Fruit fly (Drosophila melanogaster) whole organism, embryonic: Measurements from ENCODE around the gene CG8668.

Source experiments
- Abd-B ChIP-seq: fragments of 200-800 bp; sonication (Bioruptor generic); optimal IDR thresholded peaks from 2 replicates; lab custom pipeline; 2018; ENCODE audit warnings: missing biosample characterization, mild to moderate bottlenecking, missing genetic modification characterization, moderate library complexity
- Atf-2 ChIP-seq: fragments of 200-800 bp; sonication (Bioruptor generic); optimal IDR thresholded peaks from 2 replicates; lab custom pipeline; 2016; ENCODE audit warnings: missing biosample characterization, missing genetic modification characterization
- Atf3 ChIP-seq: fragments of 200-800 bp; sonication (Bioruptor generic); optimal IDR thresholded peaks from 3 replicates; lab custom pipeline; 2016; ENCODE audit warnings: missing biosample characterization, missing genetic modification characterization
- CG10366 ChIP-seq: fragments of 200-800 bp; sonication (Bioruptor generic); IDR thresholded peaks from 2 replicates; pipeline ENCODE4 v1.3.6; 2022; ENCODE audit warnings: missing biosample characterization, missing genetic modification characterization
- CG12391 ChIP-seq: fragments of 200-800 bp; sonication (Bioruptor generic); optimal IDR thresholded peaks from 3 replicates; lab custom pipeline; 2018; ENCODE audit warnings: missing biosample characterization, mild to moderate bottlenecking, missing genetic modification characterization, moderate library complexity
- CG12744 ChIP-seq: fragments of 200-800 bp; sonication (Bioruptor generic); optimal IDR thresholded peaks from 2 replicates; lab custom pipeline; 2016; ENCODE audit warnings: missing biosample characterization, missing genetic modification characterization
- CG13894 ChIP-seq: fragments of 200-800 bp; sonication (Bioruptor generic); optimal IDR thresholded peaks from 3 replicates; lab custom pipeline; 2018; ENCODE audit warnings: missing biosample characterization, mild to moderate bottlenecking, missing genetic modification characterization, moderate library complexity
- CG17328 ChIP-seq: fragments of 200-800 bp; sonication (Bioruptor generic); IDR thresholded peaks from 2 replicates; pipeline ENCODE4 v1.3.6; 2022; ENCODE audit warnings: missing biosample characterization, missing genetic modification characterization
- CG17361 ChIP-seq: fragments of 200-800 bp; sonication (Bioruptor generic); IDR thresholded peaks from 3 replicates; pipeline ENCODE4 v1.3.6; 2022; ENCODE audit warnings: missing biosample characterization, missing genetic modification characterization
- CG17612 ChIP-seq: fragments of 200-800 bp; sonication (Bioruptor generic); IDR thresholded peaks from 2 replicates; pipeline ENCODE4 v1.3.6; 2022; ENCODE audit warnings: missing biosample characterization, missing genetic modification characterization
- CG2199 ChIP-seq: fragments of 200-800 bp; sonication (Bioruptor generic); IDR thresholded peaks from 3 replicates; pipeline ENCODE4 v1.3.6; 2022; ENCODE audit warnings: missing biosample characterization, missing genetic modification characterization
- CG2202 ChIP-seq: fragments of 200-800 bp; sonication (Bioruptor generic); optimal IDR thresholded peaks from 2 replicates; lab custom pipeline; 2018; ENCODE audit warnings: missing biosample characterization, mild to moderate bottlenecking, missing genetic modification characterization
- CG30020 ChIP-seq: fragments of 200-800 bp; optimal IDR thresholded peaks from 2 replicates; lab custom pipeline; 2019; ENCODE audit warnings: missing biosample characterization, mild to moderate bottlenecking, missing genetic modification characterization, moderate library complexity
- CG34224 ChIP-seq: fragments of 200-800 bp; sonication (Bioruptor generic); IDR thresholded peaks from 3 replicates; pipeline ENCODE4 v1.3.6; 2022; ENCODE audit warnings: missing biosample characterization, missing genetic modification characterization; ENCODE audit not compliant: partially characterized antibody
- CG4282 ChIP-seq: fragments of 200-800 bp; sonication (Bioruptor generic); optimal IDR thresholded peaks from 2 replicates; lab custom pipeline; 2016; ENCODE audit warnings: missing biosample characterization, missing genetic modification characterization
- CG4360 ChIP-seq: fragments of 200-800 bp; sonication (Bioruptor generic); IDR thresholded peaks from 2 replicates; pipeline ENCODE4 v1.3.6; 2022; ENCODE audit warnings: missing biosample characterization, missing genetic modification characterization
- CG6254 ChIP-seq: fragments of 200-800 bp; sonication (Bioruptor generic); optimal IDR thresholded peaks from 3 replicates; lab custom pipeline; 2017; ENCODE audit warnings: mild to moderate bottlenecking, missing biosample characterization, missing genetic modification reagents, missing genetic modification characterization
- CG6272 ChIP-seq: fragments of 200-800 bp; sonication (Bioruptor generic); IDR thresholded peaks from 2 replicates; pipeline ENCODE4 v1.3.6; 2022; ENCODE audit warnings: missing biosample characterization, missing genetic modification characterization
- CG6689 ChIP-seq: fragments of 200-800 bp; sonication (Bioruptor generic); IDR thresholded peaks from 2 replicates; pipeline ENCODE4 v1.3.6; 2022; ENCODE audit warnings: missing biosample characterization, missing genetic modification characterization
- CG7987 ChIP-seq: fragments of 200-800 bp; sonication (Bioruptor generic); optimal IDR thresholded peaks from 2 replicates; lab custom pipeline; 2018; ENCODE audit warnings: missing biosample characterization, mild to moderate bottlenecking, missing genetic modification characterization, moderate library complexity
- CG8359 ChIP-seq: fragments of 200-800 bp; sonication (Bioruptor generic); optimal IDR thresholded peaks from 2 replicates; lab custom pipeline; 2017; ENCODE audit warnings: missing biosample characterization, mild to moderate bottlenecking, missing genetic modification characterization, borderline replicate concordance
- CG9876 ChIP-seq: fragments of 200-800 bp; sonication (Bioruptor generic); optimal IDR thresholded peaks from 2 replicates; lab custom pipeline; 2016; ENCODE audit warnings: missing biosample characterization, missing genetic modification characterization
- CG9932 ChIP-seq: fragments of 200-800 bp; sonication (Bioruptor generic); IDR thresholded peaks from 2 replicates; pipeline ENCODE4 v1.3.6; 2022; ENCODE audit warnings: missing biosample characterization, missing genetic modification characterization
- Deaf1 ChIP-seq: fragments of 200-800 bp; optimal IDR thresholded peaks from 3 replicates; lab custom pipeline; 2019; ENCODE audit warnings: missing biosample characterization, mild to moderate bottlenecking, missing genetic modification characterization, moderate library complexity
- E2f1 ChIP-seq: fragments of 200-800 bp; sonication (Bioruptor generic); IDR thresholded peaks from 2 replicates; pipeline ENCODE4 v1.3.6; 2022; ENCODE audit warnings: missing biosample characterization, missing genetic modification characterization
- Hr51 ChIP-seq, 2 experiments: fragments of 200-800 bp; sonication (Bioruptor generic); optimal IDR thresholded peaks; 2 replicates in 1 of 2; 3 replicates in 1 of 2; lab custom pipeline; 2016 to 2018; ENCODE audit warnings: missing biosample characterization in 2 of 2, missing genetic modification characterization in 2 of 2, mild to moderate bottlenecking in 1 of 2, moderate library complexity in 1 of 2
- MBD-R2 ChIP-seq: fragments of 200-800 bp; sonication (Bioruptor generic); IDR thresholded peaks from 2 replicates; pipeline ENCODE4 v1.3.6; 2022; ENCODE audit warnings: missing biosample characterization, missing genetic modification characterization
- Med ChIP-seq: fragments of 200-800 bp; sonication (Bioruptor generic); peaks from one replicate; lab custom pipeline; 2016; ENCODE audit warnings: missing biosample characterization, missing genetic modification characterization, mild to moderate bottlenecking, inconsistent platforms, moderate library complexity
- Meics ChIP-seq: fragments of 200-800 bp; sonication (Bioruptor generic); optimal IDR thresholded peaks from 2 replicates; lab custom pipeline; 2017; ENCODE audit warnings: missing biosample characterization, mild to moderate bottlenecking, missing genetic modification characterization
- Mrtf ChIP-seq: fragments of 200-800 bp; sonication (Bioruptor generic); IDR thresholded peaks from 3 replicates; pipeline ENCODE4 v1.3.6; 2022; ENCODE audit warnings: missing biosample characterization, missing genetic modification characterization
- Neu2 ChIP-seq: fragments of 200-800 bp; sonication (Bioruptor generic); optimal IDR thresholded peaks from 3 replicates; lab custom pipeline; 2016; ENCODE audit warnings: missing biosample characterization, missing genetic modification characterization, borderline replicate concordance
- Nf-YA ChIP-seq: fragments of 200-800 bp; sonication (Bioruptor generic); IDR thresholded peaks from 2 replicates; pipeline ENCODE4 v1.3.6; 2022; ENCODE audit warnings: missing biosample characterization, missing genetic modification characterization
- Nf-YB ChIP-seq: fragments of 200-800 bp; sonication (Bioruptor generic); optimal IDR thresholded peaks from 3 replicates; lab custom pipeline; 2019; ENCODE audit warnings: missing biosample characterization, mild to moderate bottlenecking, missing genetic modification characterization, moderate library complexity
- Opbp ChIP-seq: fragments of 200-800 bp; sonication (Bioruptor generic); IDR thresholded peaks from 3 replicates; pipeline ENCODE4 v1.3.6; 2022; ENCODE audit warnings: missing biosample characterization, missing genetic modification characterization; ENCODE audit not compliant: partially characterized antibody
- abd-A ChIP-seq: fragments of 200-800 bp; sonication (Bioruptor generic); optimal IDR thresholded peaks from 3 replicates; lab custom pipeline; 2019; ENCODE audit warnings: missing biosample characterization, mild to moderate bottlenecking, missing genetic modification characterization, moderate library complexity
- ac ChIP-seq: fragments of 200-800 bp; sonication (Bioruptor generic); optimal IDR thresholded peaks from 3 replicates; lab custom pipeline; 2017; ENCODE audit warnings: missing biosample characterization, mild to moderate bottlenecking, missing genetic modification characterization
- cg ChIP-seq: fragments of 200-800 bp; sonication (Bioruptor generic); optimal IDR thresholded peaks from 3 replicates; lab custom pipeline; 2019; ENCODE audit warnings: missing biosample characterization, mild to moderate bottlenecking, missing genetic modification characterization, moderate library complexity
- chif ChIP-seq, 2 experiments: fragments of 200-800 bp; sonication (Bioruptor generic); optimal IDR thresholded peaks; 3 replicates each; lab custom pipeline; 2016; ENCODE audit warnings: missing biosample characterization in 2 of 2, missing genetic modification characterization in 2 of 2
- chm ChIP-seq: fragments of 200-800 bp; sonication (Bioruptor generic); IDR thresholded peaks from 2 replicates; pipeline ENCODE4 v1.3.6; 2022; ENCODE audit warnings: missing biosample characterization, missing genetic modification characterization
- dan ChIP-seq: fragments of 200-800 bp; sonication (Bioruptor generic); IDR thresholded peaks from 2 replicates; pipeline ENCODE4 v1.3.6; 2022; ENCODE audit warnings: missing biosample characterization, missing genetic modification characterization
- gcm2 ChIP-seq: fragments of 200-800 bp; sonication (Bioruptor generic); optimal IDR thresholded peaks from 2 replicates; lab custom pipeline; 2016; ENCODE audit warnings: missing biosample characterization, missing genetic modification characterization
- kay ChIP-seq: fragments of 200-800 bp; sonication (Bioruptor generic); optimal IDR thresholded peaks from 2 replicates; lab custom pipeline; 2016; ENCODE audit warnings: missing biosample characterization, missing genetic modification characterization
- pita ChIP-seq: fragments of 200-800 bp; sonication (Bioruptor generic); optimal IDR thresholded peaks from 2 replicates; lab custom pipeline; 2017; ENCODE audit warnings: missing biosample characterization, mild to moderate bottlenecking, missing genetic modification characterization
- sob ChIP-seq: fragments of 200-800 bp; sonication (Bioruptor generic); IDR thresholded peaks from 2 replicates; pipeline ENCODE4 v1.3.6; 2022; ENCODE audit warnings: missing biosample characterization, missing genetic modification characterization
- stwl ChIP-seq: fragments of 200-800 bp; sonication (Bioruptor generic); optimal IDR thresholded peaks from 3 replicates; lab custom pipeline; 2018; ENCODE audit warnings: missing biosample characterization, mild to moderate bottlenecking, missing genetic modification characterization, moderate library complexity

CG8668 gene

dm6 chr2L:8084349-8085203, 42.2 kb upstream of the CG8668 start (continued):
- no peak for TF ChIP-seq CG10366 (GFP tag; lab: Robert Waterston, UW)
- 0 out of 3 replicates have a peak, but pooled peaks have one; percentile 47 for TF ChIP-seq CG2199 (GFP tag; lab: Robert Waterston, UW)
- TF ChIP-seq Med, result peak; percentile 68
- TF ChIP-seq CG4282 (GFP tag; lab: Kevin White, UChicago), result peak; percentile 49
- TF ChIP-seq CG8359 (GFP tag; lab: Kevin White, UChicago), result no peak
- peak; percentile 47 for TF ChIP-seq Atf3 (GFP tag; lab: Kevin White, UChicago)

dm6 chr2L:8085466-8086164, 41.2 kb upstream of the CG8668 start:
- no peak for TF ChIP-seq Abd-B (GFP tag; lab: Kevin White, UChicago)
- no peak for TF ChIP-seq Hr51 (GFP tag; optimal IDR thresholded peaks at IDR 0.05; lab: Kevin White, UChicago)
- TF ChIP-seq Meics (GFP tag; lab: Kevin White, UChicago), result no peak
- TF ChIP-seq E2f1, result no peak
- TF ChIP-seq Mrtf, result no peak
- 0 out of 3 replicates have a peak, but pooled peaks have one; percentile 18 for TF ChIP-seq Opbp (GFP tag; lab: Robert Waterston, UW)
- TF ChIP-seq CG13894 (tag; lab: Kevin White, UChicago), result peak; percentile 9
- TF ChIP-seq CG34224 (GFP tag; lab: Robert Waterston, UW), result 0 out of 3 replicates have a peak, but pooled peaks have one; percentile 14
- TF ChIP-seq MBD-R2 (GFP tag; lab: Robert Waterston, UW), result peak; percentile 24; the same call in 1 of the 2 replicates
- TF ChIP-seq kay (GFP tag; lab: Kevin White, UChicago), result peak; percentile 15
- no peak for TF ChIP-seq gcm2 (GFP tag; lab: Kevin White, UChicago)
- no peak for TF ChIP-seq CG6689 (GFP tag; lab: Robert Waterston, UW)
- peak; percentile 32 for TF ChIP-seq stwl
- TF ChIP-seq CG6272, result no peak
- no peak for TF ChIP-seq Deaf1
- no peak for TF ChIP-seq Neu2 (GFP tag; lab: Kevin White, UChicago)
- no peak for TF ChIP-seq CG2202 (tag; lab: Kevin White, UChicago)
- peak; percentile 54 for TF ChIP-seq cg (GFP tag; lab: Kevin White, UChicago)
- TF ChIP-seq CG4360, result no peak
- peak; percentile 33; the same call in 1 of the 2 replicates for TF ChIP-seq sob (GFP tag; lab: Robert Waterston, UW)
- no peak for TF ChIP-seq CG12391 (tag; lab: Kevin White, UChicago)
- no peak for TF ChIP-seq dan (GFP tag; lab: Robert Waterston, UW)
- TF ChIP-seq Nf-YB (GFP tag; lab: Kevin White, UChicago), result no peak
- TF ChIP-seq CG17612 (GFP tag; lab: Robert Waterston, UW), result no peak
- peak; percentile 46 for TF ChIP-seq abd-A (tag; lab: Kevin White, UChicago)
- no peak for TF ChIP-seq CG30020 (tag; lab: Kevin White, UChicago)
- TF ChIP-seq chif (GFP tag; optimal IDR thresholded peaks at IDR 0.05; lab: Kevin White, UChicago), result no peak
- peak; percentile 61 for TF ChIP-seq Med
- no peak for TF ChIP-seq pita (GFP tag; lab: Kevin White, UChicago)
- TF ChIP-seq Atf-2 (GFP tag; lab: Kevin White, UChicago), result no peak
- TF ChIP-seq CG9876 (GFP tag; lab: Kevin White, UChicago), result no peak
- TF ChIP-seq CG12744 (GFP tag; lab: Kevin White, UChicago), result no peak
- 0 out of 2 replicates have a peak, but pooled peaks have one; percentile 10 for TF ChIP-seq CG9932 (GFP tag; lab: Robert Waterston, UW)
- no peak for TF ChIP-seq CG17328 (GFP tag; lab: Robert Waterston, UW)
- no peak for TF ChIP-seq ac (GFP tag; lab: Kevin White, UChicago)
- no peak for TF ChIP-seq Nf-YA (GFP tag; lab: Robert Waterston, UW)
- no peak for TF ChIP-seq chm
- TF ChIP-seq CG6254, result no peak
- no peak for TF ChIP-seq CG7987 (GFP tag; lab: Kevin White, UChicago)
- TF ChIP-seq CG17361 (GFP tag; lab: Robert Waterston, UW), result 0 out of 3 replicates have a peak, but pooled peaks have one; percentile 4
